Fruit fly (Drosophila melanogaster) whole organism, embryonic: Measurements from ENCODE around the gene Rok.

Source experiments
- Abd-B ChIP-seq: fragments of 200-800 bp; sonication (Bioruptor generic); optimal IDR thresholded peaks from 2 replicates; lab custom pipeline; 2018; ENCODE audit warnings: missing biosample characterization, mild to moderate bottlenecking, missing genetic modification characterization, moderate library complexity
- Aef1 ChIP-seq: fragments of 200-800 bp; sonication (Bioruptor generic); IDR thresholded peaks from 3 replicates; pipeline ENCODE4 v1.3.6; 2022; ENCODE audit warnings: missing biosample characterization, missing genetic modification characterization
- CG10321 ChIP-seq: fragments of 200-800 bp; sonication (Bioruptor generic); IDR thresholded peaks from 2 replicates; pipeline ENCODE4 v1.3.6; 2022; ENCODE audit warnings: missing biosample characterization, missing genetic modification characterization
- CG10366 ChIP-seq: fragments of 200-800 bp; sonication (Bioruptor generic); IDR thresholded peaks from 2 replicates; pipeline ENCODE4 v1.3.6; 2022; ENCODE audit warnings: missing biosample characterization, missing genetic modification characterization
- CG10543 ChIP-seq: fragments of 200-800 bp; sonication (Bioruptor generic); optimal IDR thresholded peaks from 3 replicates; lab custom pipeline; 2017; ENCODE audit warnings: missing biosample characterization, mild to moderate bottlenecking, missing genetic modification characterization, moderate library complexity
- CG10959 ChIP-seq: fragments of 200-800 bp; sonication (Bioruptor generic); IDR thresholded peaks from 2 replicates; pipeline ENCODE4 v1.3.6; 2022; ENCODE audit warnings: missing biosample characterization, missing genetic modification characterization
- CG11247 ChIP-seq: fragments of 200-800 bp; sonication (Bioruptor generic); IDR thresholded peaks from 2 replicates; pipeline ENCODE4 v1.3.6; 2022; ENCODE audit warnings: missing biosample characterization, missing genetic modification characterization
- CG11695 ChIP-seq: fragments of 200-800 bp; sonication (Bioruptor generic); IDR thresholded peaks from 3 replicates; pipeline ENCODE4 v1.3.6; 2022; ENCODE audit warnings: missing biosample characterization, missing genetic modification characterization
- CG12071 ChIP-seq: fragments of 200-800 bp; sonication (Bioruptor generic); optimal IDR thresholded peaks from 3 replicates; lab custom pipeline; 2018; ENCODE audit warnings: missing biosample characterization, mild to moderate bottlenecking, missing genetic modification characterization
- CG13287 ChIP-seq: fragments of 200-800 bp; sonication (Bioruptor generic); IDR thresholded peaks from 2 replicates; pipeline ENCODE4 v1.3.6; 2022; ENCODE audit warnings: missing biosample characterization, missing genetic modification characterization; ENCODE audit not compliant: partially characterized antibody
- CG14965 ChIP-seq: fragments of 200-800 bp; sonication (Bioruptor generic); optimal IDR thresholded peaks from 2 replicates; lab custom pipeline; 2016; ENCODE audit warnings: missing biosample characterization, missing genetic modification characterization, borderline replicate concordance
- CG15601 ChIP-seq: fragments of 200-800 bp; sonication (Bioruptor generic); optimal IDR thresholded peaks from 3 replicates; lab custom pipeline; 2019; ENCODE audit warnings: missing biosample characterization, mild to moderate bottlenecking, missing genetic modification characterization, moderate library complexity
- CG16779 ChIP-seq: fragments of 200-800 bp; sonication (Bioruptor generic); IDR thresholded peaks from 2 replicates; pipeline ENCODE4 v1.3.6; 2022; ENCODE audit warnings: missing biosample characterization, missing genetic modification characterization
- CG30403 ChIP-seq: fragments of 200-800 bp; sonication (Bioruptor generic); optimal IDR thresholded peaks from 3 replicates; lab custom pipeline; 2016; ENCODE audit warnings: missing biosample characterization, missing genetic modification characterization
- CG3065 ChIP-seq: fragments of 200-800 bp; sonication (Bioruptor generic); optimal IDR thresholded peaks from 2 replicates; lab custom pipeline; 2016; ENCODE audit warnings: missing biosample characterization, missing genetic modification characterization
- CG3838 ChIP-seq: fragments of 200-800 bp; sonication (Bioruptor generic); optimal IDR thresholded peaks from 3 replicates; lab custom pipeline; 2016; ENCODE audit warnings: missing biosample characterization, missing genetic modification characterization
- CG4617 ChIP-seq: fragments of 200-800 bp; sonication (Bioruptor generic); optimal IDR thresholded peaks from 3 replicates; lab custom pipeline; 2016; ENCODE audit warnings: missing biosample characterization, missing genetic modification characterization, borderline replicate concordance
- CG5245 ChIP-seq: fragments of 200-800 bp; sonication (Bioruptor generic); optimal IDR thresholded peaks from 3 replicates; lab custom pipeline; 2016; ENCODE audit warnings: missing biosample characterization, missing genetic modification characterization
- CG5953 ChIP-seq: fragments of 200-800 bp; sonication (Bioruptor generic); IDR thresholded peaks from 2 replicates; pipeline ENCODE4 v1.3.6; 2022; ENCODE audit warnings: missing biosample characterization, missing genetic modification characterization
- CG6272 ChIP-seq: fragments of 200-800 bp; sonication (Bioruptor generic); IDR thresholded peaks from 2 replicates; pipeline ENCODE4 v1.3.6; 2022; ENCODE audit warnings: missing biosample characterization, missing genetic modification characterization
- CG8944 ChIP-seq: fragments of 200-800 bp; sonication (Bioruptor generic); optimal IDR thresholded peaks from 3 replicates; lab custom pipeline; 2016; ENCODE audit warnings: missing biosample characterization, missing genetic modification characterization
- Camta ChIP-seq: fragments of 200-800 bp; sonication (Bioruptor generic); optimal IDR thresholded peaks from 2 replicates; lab custom pipeline; 2016; ENCODE audit warnings: missing biosample characterization, missing genetic modification characterization
- D19A ChIP-seq: fragments of 200-800 bp; optimal IDR thresholded peaks from 3 replicates; lab custom pipeline; 2019; ENCODE audit warnings: missing biosample characterization, mild to moderate bottlenecking, missing genetic modification characterization, moderate library complexity
- Dbx ChIP-seq: fragments of 200-800 bp; sonication (Bioruptor generic); IDR thresholded peaks from 3 replicates; pipeline ENCODE4 v1.3.6; 2022; ENCODE audit warnings: missing biosample characterization, missing genetic modification characterization
- Gug ChIP-seq: fragments of 200-800 bp; sonication (Bioruptor generic); IDR thresholded peaks from 4 replicates; pipeline ENCODE4 v1.3.6; 2022; ENCODE audit warnings: missing biosample characterization, missing genetic modification characterization
- H15 ChIP-seq: fragments of 200-800 bp; sonication (Bioruptor generic); IDR thresholded peaks from 3 replicates; pipeline ENCODE4 v1.3.6; 2022; ENCODE audit warnings: missing biosample characterization, missing genetic modification characterization
- H2.0 ChIP-seq: fragments of 200-800 bp; sonication (Bioruptor generic); IDR thresholded peaks from 2 replicates; pipeline ENCODE4 v1.3.6; 2022; ENCODE audit warnings: missing biosample characterization, missing genetic modification characterization
- HLH4C ChIP-seq: fragments of 200-800 bp; sonication (Bioruptor generic); IDR thresholded peaks from 3 replicates; pipeline ENCODE4 v1.3.6; 2022; ENCODE audit warnings: missing biosample characterization, missing genetic modification characterization; ENCODE audit not compliant: partially characterized antibody
- Hr39 ChIP-seq: fragments of >200 bp; optimal IDR thresholded peaks from 2 replicates; lab custom pipeline; 2017
- Myb ChIP-seq: fragments of 200-800 bp; sonication (Bioruptor generic); optimal IDR thresholded peaks from 2 replicates; lab custom pipeline; 2016; ENCODE audit warnings: missing biosample characterization, missing genetic modification characterization
- NFAT ChIP-seq: fragments of 200-800 bp; sonication (Bioruptor generic); IDR thresholded peaks from 2 replicates; pipeline ENCODE4 v1.3.6; 2022; ENCODE audit warnings: missing biosample characterization, missing genetic modification characterization
- Optix ChIP-seq: fragments of 200-800 bp; sonication (Bioruptor generic); IDR thresholded peaks from 3 replicates; pipeline ENCODE4 v1.3.6; 2022; ENCODE audit warnings: missing biosample characterization, missing genetic modification characterization
- Ravus ChIP-seq: fragments of 200-800 bp; sonication (Bioruptor generic); IDR thresholded peaks from 2 replicates; pipeline ENCODE4 v1.3.6; 2022; ENCODE audit warnings: missing biosample characterization, missing genetic modification characterization
- Ssrp ChIP-seq: fragments of 200-800 bp; sonication (Bioruptor generic); optimal IDR thresholded peaks from 2 replicates; lab custom pipeline; 2018; ENCODE audit warnings: missing biosample characterization, mild to moderate bottlenecking, missing genetic modification characterization, moderate library complexity
- Tbp ChIP-seq: fragments of >200 bp; optimal IDR thresholded peaks from 2 replicates; lab custom pipeline; 2018; ENCODE audit warnings: missing biosample characterization, missing genetic modification characterization
- ato ChIP-seq: fragments of 200-800 bp; sonication (Bioruptor generic); IDR thresholded peaks from 2 replicates; pipeline ENCODE4 v1.3.6; 2022; ENCODE audit warnings: missing biosample characterization, missing genetic modification characterization; ENCODE audit not compliant: partially characterized antibody
- cas ChIP-seq: fragments of 200-800 bp; sonication (Bioruptor generic); IDR thresholded peaks from 2 replicates; pipeline ENCODE4 v1.3.6; 2022; ENCODE audit warnings: missing biosample characterization, missing genetic modification characterization
- croc ChIP-seq: fragments of 200-800 bp; sonication (Bioruptor generic); conservative IDR thresholded peaks from 3 replicates; pipeline ENCODE4 v1.3.6; 2022; ENCODE audit warnings: missing biosample characterization, missing genetic modification characterization
- dysf ChIP-seq: fragments of 200-800 bp; sonication (Bioruptor generic); IDR thresholded peaks from 3 replicates; pipeline ENCODE4 v1.3.6; 2022; ENCODE audit warnings: missing biosample characterization, missing genetic modification characterization
- fd96Cb ChIP-seq: fragments of 200-800 bp; sonication (Bioruptor generic); optimal IDR thresholded peaks from 2 replicates; lab custom pipeline; 2018; ENCODE audit warnings: missing biosample characterization, mild to moderate bottlenecking, missing genetic modification characterization, moderate library complexity
- gem ChIP-seq: fragments of 200-800 bp; sonication (Bioruptor generic); optimal IDR thresholded peaks from 2 replicates; lab custom pipeline; 2019; ENCODE audit warnings: missing biosample characterization, mild to moderate bottlenecking, missing genetic modification characterization, moderate library complexity
- gro ChIP-seq: fragments of 200-800 bp; sonication (Bioruptor generic); optimal IDR thresholded peaks from 2 replicates; lab custom pipeline; 2016; ENCODE audit warnings: missing biosample characterization, missing genetic modification characterization
- her ChIP-seq: fragments of 200-800 bp; sonication (Bioruptor generic); optimal IDR thresholded peaks from 2 replicates; lab custom pipeline; 2016; ENCODE audit warnings: missing biosample characterization, missing genetic modification characterization
- knrl ChIP-seq: fragments of 200-800 bp; sonication (Bioruptor generic); IDR thresholded peaks from 3 replicates; pipeline ENCODE4 v1.3.6; 2022; ENCODE audit warnings: missing biosample characterization, missing genetic modification characterization; ENCODE audit not compliant: partially characterized antibody
- mld ChIP-seq: fragments of 200-800 bp; sonication (Bioruptor generic); IDR thresholded peaks from 3 replicates; pipeline ENCODE4 v1.3.6; 2022; ENCODE audit warnings: missing biosample characterization, missing genetic modification characterization; ENCODE audit not compliant: partially characterized antibody
- onecut ChIP-seq: fragments of 200-800 bp; sonication (Bioruptor generic); IDR thresholded peaks from 2 replicates; pipeline ENCODE4 v1.3.6; 2022; ENCODE audit warnings: missing biosample characterization, missing genetic modification characterization
- ro ChIP-seq: fragments of 200-800 bp; sonication (Bioruptor generic); IDR thresholded peaks from 2 replicates; pipeline ENCODE4 v1.3.6; 2022; ENCODE audit warnings: missing biosample characterization, missing genetic modification characterization
- schlank ChIP-seq: fragments of 200-800 bp; sonication (Bioruptor generic); optimal IDR thresholded peaks from 2 replicates; lab custom pipeline; 2018; ENCODE audit warnings: missing biosample characterization, mild to moderate bottlenecking, missing genetic modification characterization
- sd ChIP-seq: fragments of 200-800 bp; sonication (Bioruptor generic); optimal IDR thresholded peaks from 3 replicates; lab custom pipeline; 2018; ENCODE audit warnings: missing biosample characterization, mild to moderate bottlenecking, missing genetic modification characterization, moderate library complexity
- slou ChIP-seq: fragments of 200-800 bp; sonication (Bioruptor generic); optimal IDR thresholded peaks from 3 replicates; lab custom pipeline; 2016; ENCODE audit warnings: missing biosample characterization, missing genetic modification characterization
- stwl ChIP-seq: fragments of 200-800 bp; sonication (Bioruptor generic); optimal IDR thresholded peaks from 3 replicates; lab custom pipeline; 2018; ENCODE audit warnings: missing biosample characterization, mild to moderate bottlenecking, missing genetic modification characterization, moderate library complexity
- wdn ChIP-seq: fragments of 200-800 bp; sonication (Bioruptor generic); IDR thresholded peaks from 2 replicates; pipeline ENCODE4 v1.3.6; 2022; ENCODE audit warnings: missing biosample characterization, missing genetic modification characterization
- zf30C ChIP-seq: fragments of 200-800 bp; sonication (Bioruptor generic); optimal IDR thresholded peaks from 3 replicates; lab custom pipeline; 2018; ENCODE audit warnings: missing biosample characterization, mild to moderate bottlenecking, missing genetic modification characterization

Rok gene

dm6 chrX:16585569-16585968 lies 51.6 kb downstream of the Rok start (continued):
- TF ChIP-seq CG11247 (no peak), schlank (no peak), Ssrp (tag; lab: Kevin White, UChicago) (no peak), CG10321 (GFP tag; lab: Robert Waterston, UW) (no peak), Abd-B (GFP tag; lab: Kevin White, UChicago) (no peak), H2.0 (GFP tag; lab: Robert Waterston, UW) (no peak), CG5245 (no peak), CG5953 (GFP tag; lab: Robert Waterston, UW) (no peak), Myb (GFP tag; lab: Kevin White, UChicago) (no peak), HLH4C (GFP tag; lab: Robert Waterston, UW) (no peak), ato (GFP tag; lab: Robert Waterston, UW) (no peak), slou (GFP tag; lab: Kevin White, UChicago) (no peak), Camta (no peak), CG4617 (GFP tag; lab: Kevin White, UChicago) (no peak), D19A (tag; lab: Kevin White, UChicago) (no peak), H15 (GFP tag; lab: Robert Waterston, UW) (no peak), CG10366 (GFP tag; lab: Robert Waterston, UW) (no peak), mld (GFP tag; lab: Robert Waterston, UW) (no peak), sd (no peak), CG3838 (no peak), Ravus (GFP tag; lab: Robert Waterston, UW) (no peak), CG13287 (GFP tag; lab: Robert Waterston, UW) (no peak), Dbx (GFP tag; lab: Robert Waterston, UW) (no peak), CG8944 (GFP tag; lab: Kevin White, UChicago) (no peak), CG16779 (GFP tag; lab: Robert Waterston, UW) (no peak), ro (no peak), croc (GFP tag; lab: Robert Waterston, UW) (no peak), stwl (tag; lab: Kevin White, UChicago) (no peak), gro (GFP tag; lab: Kevin White, UChicago) (no peak), CG6272 (GFP tag; lab: Robert Waterston, UW) (no peak), CG11695 (GFP tag; lab: Robert Waterston, UW) (no peak), CG30403 (peak; percentile 21), CG10959 (no peak), zf30C (peak; percentile 25), CG12071 (no peak), Tbp (no peak), NFAT (GFP tag; lab: Robert Waterston, UW) (no peak), Gug (GFP tag; lab: Robert Waterston, UW) (no peak), Aef1 (GFP tag; lab: Robert Waterston, UW) (no peak), CG10543 (no peak), onecut (GFP tag; lab: Robert Waterston, UW) (no peak), gem (tag; lab: Kevin White, UChicago) (peak; percentile 49), CG14965 (GFP tag; lab: Kevin White, UChicago) (no peak), fd96Cb (tag; lab: Kevin White, UChicago) (no peak), cas (GFP tag; lab: Robert Waterston, UW) (no peak), CG15601 (tag; lab: Kevin White, UChicago) (no peak), Optix (no peak), wdn (no peak), knrl (GFP tag; lab: Robert Waterston, UW) (no peak), dysf (GFP tag; lab: Robert Waterston, UW) (peak; percentile 52; the same call in 2 of the 3 replicates), her (no peak), CG3065 (GFP tag; lab: Kevin White, UChicago) (no peak), Hr39 (lab: Kevin White, UChicago) (no peak)
